Fruit fly (Drosophila melanogaster): ENCODE results near the gene SPE.

Gene SPE

DNA sequence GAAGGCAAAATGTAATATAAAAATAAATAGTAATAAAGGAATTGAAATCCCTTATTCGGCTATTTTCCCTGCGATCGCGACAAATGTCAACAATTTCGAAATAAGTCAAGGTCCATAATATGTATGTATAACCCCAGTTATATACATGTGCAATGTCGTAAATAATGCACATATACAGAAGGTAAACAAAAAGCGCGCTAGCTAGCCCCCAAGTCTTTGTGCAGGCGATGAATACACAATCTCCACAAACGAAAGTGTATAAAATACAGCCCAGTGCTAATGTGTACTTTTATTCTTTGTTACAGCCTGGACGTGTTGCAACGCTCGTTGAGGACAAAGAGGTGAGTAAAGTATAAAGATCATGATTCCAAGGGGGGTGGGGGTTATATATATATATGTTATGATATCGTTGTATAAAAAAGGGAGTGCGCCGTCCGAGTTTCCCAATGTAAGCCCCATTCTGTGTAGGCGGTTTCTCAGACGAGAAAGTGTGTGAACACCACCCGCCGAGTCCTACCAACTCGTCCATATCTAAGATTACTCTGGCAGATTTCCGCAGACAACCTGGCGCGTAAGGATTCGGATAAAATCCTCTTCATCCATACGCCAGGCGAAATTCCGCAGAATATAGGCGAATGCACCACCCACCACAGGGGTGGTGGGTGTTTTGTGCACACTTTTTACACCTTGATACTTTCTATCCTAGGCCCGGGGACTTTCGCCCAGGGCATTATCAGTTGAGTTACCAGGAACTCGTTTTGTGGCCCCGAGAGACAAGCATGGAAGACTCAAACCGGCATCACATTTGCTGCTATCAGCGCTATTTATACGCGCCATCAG is 43.8 kb downstream of the SPE start (continued):
- peak; percentile 36; the same call in 1 of the 2 replicates for TF ChIP-seq gsb (GFP tag; IDR thresholded peaks at IDR 0.05)
- TF ChIP-seq D (optimal IDR thresholded peaks at IDR 0.05), result no peak
- TF ChIP-seq D (GFP tag; optimal IDR thresholded peaks at IDR 0.05), result no peak
- TF ChIP-seq mld (GFP tag; IDR thresholded peaks at IDR 0.05; ENCODE audit: partially characterized antibody), result peak; percentile 44
- TF ChIP-seq dmrt99B (tag; optimal IDR thresholded peaks at IDR 0.05), result peak; percentile 19
- TF ChIP-seq CG34224 (GFP tag; IDR thresholded peaks at IDR 0.05; ENCODE audit: partially characterized antibody), result peak; percentile 72
- peak; percentile 88 for TF ChIP-seq chn (GFP tag; optimal IDR thresholded peaks at IDR 0.05)
- TF ChIP-seq lab (GFP tag; optimal IDR thresholded peaks at IDR 0.05), result no peak
- peak; percentile 9 for TF ChIP-seq lilli (GFP tag; optimal IDR thresholded peaks at IDR 0.05)
- peak; percentile 89 for TF ChIP-seq pros (GFP tag; optimal IDR thresholded peaks at IDR 0.05)
- no peak for TF ChIP-seq odd (GFP tag; optimal IDR thresholded peaks at IDR 0.05)
- TF ChIP-seq CG15601 (tag; optimal IDR thresholded peaks at IDR 0.05), result peak; percentile 36
- TF ChIP-seq Bdp1 (GFP tag; optimal IDR thresholded peaks at IDR 0.05), result peak; percentile 99
- 0 out of 2 replicates have a peak, but pooled peaks have one; percentile 8 for TF ChIP-seq ara (GFP tag; IDR thresholded peaks at IDR 0.05)
- 0 out of 3 replicates have a peak, but pooled peaks have one; percentile 22 for TF ChIP-seq dysf (GFP tag; IDR thresholded peaks at IDR 0.05)
- peak; percentile 88 for TF ChIP-seq sug (tag; optimal IDR thresholded peaks at IDR 0.05)
- TF ChIP-seq vnd (GFP tag; IDR thresholded peaks at IDR 0.05; ENCODE audit: partially characterized antibody), result peak; percentile 60
- TF ChIP-seq CG10147 (GFP tag; optimal IDR thresholded peaks at IDR 0.05), result no peak
- peak; percentile 57 for TF ChIP-seq knrl (GFP tag; IDR thresholded peaks at IDR 0.05; ENCODE audit: partially characterized antibody)
- TF ChIP-seq CG12769 (tag; optimal IDR thresholded peaks at IDR 0.05), result peak; percentile 98
- TF ChIP-seq sens (GFP tag), result peak; percentile 72
- TF ChIP-seq zf30C (GFP tag; optimal IDR thresholded peaks at IDR 0.05), result no peak
- TF ChIP-seq fru (optimal IDR thresholded peaks at IDR 0.05), result no peak
- peak; percentile 79 for TF ChIP-seq chm (GFP tag; IDR thresholded peaks at IDR 0.05)
- TF ChIP-seq B-H1 (GFP tag; IDR thresholded peaks at IDR 0.05), result no peak
- no peak for TF ChIP-seq fd96Cb (tag; optimal IDR thresholded peaks at IDR 0.05)
- peak; percentile 20 for TF ChIP-seq CG12071 (GFP tag; optimal IDR thresholded peaks at IDR 0.05)
- TF ChIP-seq CG31365 (tag; optimal IDR thresholded peaks at IDR 0.05), result no peak
- peak; percentile 4; the same call in 1 of the 2 replicates for TF ChIP-seq Rfx (GFP tag; IDR thresholded peaks at IDR 0.05)
- no peak for TF ChIP-seq CG30020 (tag; optimal IDR thresholded peaks at IDR 0.05)
- no peak for TF ChIP-seq usp (GFP tag; optimal IDR thresholded peaks at IDR 0.05)
- TF ChIP-seq Ets65A (GFP tag), result no peak
- TF ChIP-seq caup (GFP tag; optimal IDR thresholded peaks at IDR 0.05; ENCODE audit: severe bottlenecking), result no peak
- TF ChIP-seq luna (GFP tag; optimal IDR thresholded peaks at IDR 0.05), result no peak
- peak in 1 of 2 experiments; percentile 11 for TF ChIP-seq Pdp1 (GFP tag; optimal IDR thresholded peaks at IDR 0.05)
- TF ChIP-seq zfh1 (GFP tag; IDR thresholded peaks at IDR 0.05), result no peak
- TF ChIP-seq ato (GFP tag; IDR thresholded peaks at IDR 0.05; ENCODE audit: partially characterized antibody), result peak; percentile 57; the same call in 1 of the 2 replicates
- TF ChIP-seq her (GFP tag; optimal IDR thresholded peaks at IDR 0.05), result no peak
- no peak for TF ChIP-seq CG3847 (GFP tag; IDR thresholded peaks at IDR 0.05)
- no peak for TF ChIP-seq CG11093 (GFP tag; IDR thresholded peaks at IDR 0.05)
- TF ChIP-seq pfk (GFP tag; optimal IDR thresholded peaks at IDR 0.05), result peak; percentile 12
- TF ChIP-seq gfzf (GFP tag; optimal IDR thresholded peaks at IDR 0.05), result no peak
- no peak for TF ChIP-seq GATAe (GFP tag; conservative IDR thresholded peaks at IDR 0.05)
- TF ChIP-seq Hmx (GFP tag; optimal IDR thresholded peaks at IDR 0.05), result no peak
- TF ChIP-seq Chrac-16 (GFP tag; optimal IDR thresholded peaks at IDR 0.05), result no peak
- TF ChIP-seq HmgZ (tag; optimal IDR thresholded peaks at IDR 0.05), result peak; percentile 36
- TF ChIP-seq CG7357 (GFP tag; IDR thresholded peaks at IDR 0.05), result no peak
- peak; percentile 19; the same call in 1 of the 2 replicates for TF ChIP-seq onecut (GFP tag; IDR thresholded peaks at IDR 0.05)
- peak; percentile 33; the same call in 1 of the 2 replicates for TF ChIP-seq CG32532 (GFP tag; IDR thresholded peaks at IDR 0.05)
